Worm (Caenorhabditis elegans) whole organism, dauer: Measurements from ENCODE around the gene F26G1.11.

Experiments used
- unc-62 ChIP-seq: sonication (generic microtip); optimal IDR thresholded peaks from 2 replicates; lab custom pipeline; 2017; ENCODE audit warnings: missing biosample characterization, missing genetic modification reagents, missing genetic modification characterization

Gene F26G1.11

DNA sequence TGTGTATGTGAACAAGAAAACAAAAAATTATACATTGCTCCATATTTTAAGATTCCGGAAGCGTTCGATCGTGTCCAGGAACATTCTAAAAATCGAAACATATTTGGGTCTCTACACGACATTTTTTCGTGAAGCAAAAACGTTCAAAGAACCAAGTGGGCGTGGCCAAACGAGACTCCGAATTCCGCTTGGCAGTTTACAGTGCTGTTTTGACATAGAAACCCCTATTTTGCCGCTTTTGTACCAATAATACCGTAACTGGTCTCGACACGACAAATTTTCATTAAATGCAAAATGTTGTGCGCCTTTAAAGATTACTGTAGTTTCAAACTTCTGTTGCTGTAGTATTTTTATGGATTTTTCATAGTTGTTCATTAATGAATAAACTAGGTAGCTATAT is 21.3 kb upstream of the F26G1.11 start:
- no peak for TF ChIP-seq unc-62 (GFP tag; lab: Kevin White, UChicago)

DNA sequence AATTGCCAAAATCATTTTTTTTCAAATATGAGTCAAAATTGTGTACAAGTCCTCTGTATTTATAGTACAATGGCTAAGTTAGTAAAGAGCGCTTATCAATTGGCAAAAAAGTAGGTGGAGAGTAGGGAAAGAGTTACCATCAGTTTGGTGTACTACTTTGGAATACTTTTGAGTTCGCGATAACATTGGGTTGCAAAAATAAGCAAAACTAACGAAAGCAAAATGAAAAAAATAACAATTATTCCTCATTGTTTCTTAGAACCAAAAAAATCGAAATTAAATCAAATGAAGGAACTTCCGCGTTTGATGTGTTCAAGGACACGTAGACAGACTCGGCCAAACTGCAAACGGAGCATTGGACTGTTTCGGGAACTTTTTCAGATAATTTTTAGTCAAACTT is 20.2 kb upstream of the F26G1.11 start, which contains the start of gene C27D9.2:
C27D9.2 (minus strand) TSS at position 101 of the 400 bp plus-strand sequence.
- no peak for TF ChIP-seq unc-62 (GFP tag; lab: Kevin White, UChicago)

DNA sequence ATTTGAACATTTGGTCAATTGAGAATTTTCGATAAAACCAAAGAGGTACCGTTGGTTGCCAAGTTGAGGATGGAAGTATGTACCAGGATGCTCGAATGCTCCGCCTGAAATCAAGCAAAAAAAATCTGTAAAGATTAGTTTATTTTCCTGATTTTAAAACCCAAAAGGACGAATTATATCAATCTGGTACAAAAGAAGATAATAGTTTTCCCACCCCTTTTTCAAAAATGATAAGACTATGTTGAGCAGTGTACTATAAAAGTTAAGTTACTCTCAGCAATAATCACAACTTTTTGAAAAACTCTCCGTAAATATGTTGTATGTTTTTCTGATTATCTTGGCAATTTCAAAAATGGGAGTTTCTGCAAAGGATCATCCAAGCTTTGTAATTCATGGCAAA is 18.5 kb upstream of the F26G1.11 start, which contains the start of gene F26G1.3:
F26G1.3 (plus strand) TSS at position 301 of the 400 bp plus-strand sequence.
- TF ChIP-seq unc-62 (GFP tag; lab: Kevin White, UChicago) = no peak

DNA sequence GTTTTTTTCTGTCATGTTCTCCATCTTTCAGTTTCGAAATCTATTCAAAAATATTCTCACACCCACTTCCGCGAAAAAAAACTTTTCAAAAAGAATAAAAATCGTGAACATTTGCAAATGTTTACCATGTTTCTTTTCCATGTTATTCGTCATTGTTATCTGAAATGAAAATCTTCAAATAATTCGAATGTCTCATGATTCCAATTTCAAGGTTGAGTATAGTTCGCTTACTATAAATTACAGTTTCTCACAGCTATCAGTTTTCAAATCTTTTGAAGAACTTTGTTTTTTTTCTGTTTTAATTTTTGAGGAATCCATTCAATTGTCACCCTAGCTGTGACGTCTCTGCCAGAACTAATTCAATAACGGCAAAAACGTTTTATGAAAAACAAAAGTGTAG is 17.1 kb upstream of the F26G1.11 start:
- TF ChIP-seq unc-62 (GFP tag; lab: Kevin White, UChicago) = no peak

DNA sequence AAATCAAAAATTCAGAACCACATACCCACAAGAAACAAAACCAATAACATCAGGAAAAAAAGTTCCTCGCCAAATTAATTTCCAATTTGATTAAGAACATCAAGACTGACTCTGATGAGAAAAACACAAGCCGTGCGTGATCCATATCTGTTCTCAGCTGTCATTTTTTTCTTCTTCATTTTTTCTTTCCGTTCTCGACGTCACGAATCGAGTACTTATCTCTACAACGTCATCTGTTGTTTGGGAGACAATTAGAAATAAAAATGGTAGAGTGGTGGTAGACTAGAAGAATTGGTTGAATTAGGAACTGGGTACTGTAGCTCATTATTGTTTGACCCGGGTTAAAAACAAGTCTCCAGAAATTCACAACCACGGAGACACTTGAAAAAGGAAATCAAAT is 15.9 kb upstream of the F26G1.11 start:
- TF ChIP-seq unc-62 (GFP tag; lab: Kevin White, UChicago) = no peak

DNA sequence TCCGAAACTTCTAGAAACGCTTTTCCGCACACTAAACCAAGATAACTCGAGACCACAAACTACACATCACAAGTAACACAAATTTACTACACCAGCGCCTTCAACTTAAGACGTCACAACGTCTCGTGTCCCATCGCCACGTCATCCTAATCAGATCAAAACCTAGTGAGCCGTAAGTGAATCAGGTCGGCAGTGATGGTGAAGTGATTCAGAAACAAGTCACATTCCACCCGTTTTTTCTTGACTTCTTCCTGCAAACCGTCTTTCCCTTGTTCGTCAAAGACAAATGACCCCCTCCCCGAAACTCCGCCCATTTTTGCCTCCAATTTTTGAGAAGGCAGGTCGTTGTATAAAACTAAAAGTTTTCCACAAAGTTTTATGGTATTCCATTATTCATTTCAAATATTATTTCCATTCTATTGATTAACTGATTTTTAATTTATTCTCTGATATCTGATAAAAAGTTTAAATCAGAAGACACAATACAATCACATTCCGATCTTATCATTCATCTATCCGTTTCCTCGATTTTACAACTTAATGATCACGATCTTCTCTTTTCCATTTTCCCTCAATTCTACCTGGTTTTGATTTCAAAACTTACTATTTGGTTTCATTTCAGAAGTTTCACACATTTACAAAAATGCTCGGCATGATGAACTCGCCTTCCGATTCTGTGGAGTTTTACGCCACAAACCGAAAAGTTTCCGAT is 14.2 kb upstream of the F26G1.11 start, which contains the start of gene F26G1.2:
F26G1.2 (plus strand) TSS at position 508 of the 712 bp plus-strand sequence.
- no peak for TF ChIP-seq unc-62 (GFP tag; lab: Kevin White, UChicago)

DNA sequence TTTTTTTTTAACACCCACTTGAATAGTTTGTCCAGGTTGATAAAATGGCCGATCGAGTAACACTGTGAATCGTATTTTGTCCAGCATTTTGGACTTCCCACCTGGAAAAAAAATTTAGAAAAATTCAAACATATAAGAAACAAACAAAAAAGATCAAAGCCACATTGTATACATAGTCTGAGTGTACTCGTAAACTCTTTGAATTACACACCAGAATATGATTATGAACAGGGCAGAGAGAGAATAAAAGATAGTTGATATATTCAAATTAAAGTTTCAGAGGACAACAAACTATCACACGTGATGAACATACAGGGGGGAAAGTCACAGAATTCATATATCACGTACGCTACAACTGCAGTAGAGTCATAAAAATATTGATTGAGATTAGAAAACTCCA is 10.7 kb upstream of the F26G1.11 start, which contains the start of gene ttm-2:
ttm-2 (minus strand) TSS at position 101 of the 400 bp plus-strand sequence.
- TF ChIP-seq unc-62 (GFP tag; lab: Kevin White, UChicago) = no peak

DNA sequence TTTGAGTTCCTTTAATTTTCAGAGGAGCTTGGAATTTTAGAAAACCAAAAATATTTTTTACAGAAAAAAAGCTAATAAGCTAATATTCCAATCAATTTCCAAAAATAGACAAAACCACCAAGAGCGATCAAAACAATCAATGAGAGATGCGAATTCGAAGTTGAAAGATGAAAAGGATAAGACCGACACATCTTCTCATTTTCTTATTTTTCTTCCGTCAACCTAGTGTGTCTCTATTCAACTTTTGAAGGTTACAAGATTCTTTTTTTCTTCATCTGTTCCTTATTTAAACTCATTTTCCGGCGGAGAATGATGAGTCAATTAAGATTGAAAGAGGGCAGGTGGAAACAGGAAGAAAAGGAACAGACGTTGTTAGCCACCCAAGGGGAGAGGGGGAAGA is 9.3 kb upstream of the F26G1.11 start:
- TF ChIP-seq unc-62 (GFP tag; lab: Kevin White, UChicago) = no peak

DNA sequence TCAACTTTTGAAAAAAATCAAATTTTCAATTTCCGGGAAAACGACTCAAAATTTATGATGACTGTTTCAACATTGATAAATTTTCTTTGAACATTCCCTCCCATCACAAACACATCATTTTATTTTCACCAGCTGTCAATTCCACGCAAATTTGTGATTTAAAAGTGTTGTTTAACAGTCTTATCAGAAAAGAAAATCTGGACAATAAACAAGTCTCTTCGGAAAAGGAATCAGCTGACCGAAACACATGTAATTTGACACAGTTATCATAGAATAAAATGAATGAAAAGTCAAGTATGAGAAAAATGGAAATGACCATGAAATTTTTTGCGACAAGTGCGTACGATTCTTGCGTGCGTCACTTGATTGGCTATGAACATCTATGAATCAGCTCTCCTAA is 7.8 kb upstream of the F26G1.11 start:
- TF ChIP-seq unc-62 (GFP tag; lab: Kevin White, UChicago) = no peak

DNA sequence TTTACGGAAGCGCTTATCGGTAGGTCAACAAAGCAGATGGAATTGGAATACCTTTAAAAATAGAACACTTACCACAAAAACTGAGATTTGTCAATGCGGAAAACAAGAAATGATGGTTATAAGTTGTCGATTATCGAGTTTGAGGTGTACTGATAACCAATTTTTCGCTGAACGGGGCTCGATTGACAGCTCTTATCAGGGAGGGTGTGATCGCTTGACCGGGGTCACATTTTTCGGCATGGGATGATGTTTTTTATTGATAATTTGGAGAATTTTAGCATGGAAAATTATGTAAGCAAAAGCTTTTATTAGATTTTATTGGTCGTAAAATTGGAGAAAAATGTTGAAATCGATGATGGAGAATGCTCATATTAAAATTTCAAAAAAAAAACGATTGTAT is 7.1 kb upstream of the F26G1.11 start:
- no peak for TF ChIP-seq unc-62 (GFP tag; lab: Kevin White, UChicago)

DNA sequence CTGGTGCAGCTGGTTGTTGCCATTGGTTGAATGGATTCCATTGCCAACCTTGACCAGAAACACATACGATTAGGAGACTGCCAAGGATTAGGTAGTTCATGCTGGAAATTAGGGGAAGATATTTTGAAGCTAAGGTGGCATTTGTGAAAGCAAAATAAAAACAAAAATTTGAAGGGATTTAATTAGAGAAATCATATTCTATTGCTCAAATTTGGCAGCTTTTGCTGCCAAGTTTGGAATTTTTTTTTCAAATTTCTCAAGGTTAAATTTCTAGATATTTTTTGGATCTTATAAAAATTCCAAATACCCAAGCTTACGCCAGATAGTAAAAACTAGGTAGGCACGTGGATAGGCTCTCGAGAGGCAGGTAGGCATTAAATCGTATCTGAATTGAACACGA is 5.7 kb upstream of the F26G1.11 start, which contains the start of gene F26G1.5:
F26G1.5 (minus strand) TSS at position 101 of the 400 bp plus-strand sequence.
- TF ChIP-seq unc-62 (GFP tag; lab: Kevin White, UChicago) = no peak

DNA sequence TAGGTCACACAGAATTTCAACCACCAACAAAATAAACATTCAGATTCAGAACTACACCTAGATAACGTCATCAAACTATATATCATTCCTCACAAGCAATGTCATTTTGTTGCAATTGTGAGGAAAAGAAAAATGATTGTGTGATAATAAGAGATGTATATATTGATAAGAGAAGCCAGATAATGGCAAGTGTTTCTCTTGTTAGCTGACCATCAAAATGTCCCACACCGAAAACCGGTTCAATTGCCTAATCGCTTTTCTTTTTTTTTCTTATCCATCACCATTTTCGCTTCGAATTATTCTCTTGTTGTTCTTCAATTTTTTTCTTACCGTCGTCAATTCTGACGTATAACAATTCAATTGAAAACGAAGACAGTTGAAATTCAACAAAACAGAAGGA is 4.5 kb upstream of the F26G1.11 start:
- no peak for TF ChIP-seq unc-62 (GFP tag; lab: Kevin White, UChicago)

DNA sequence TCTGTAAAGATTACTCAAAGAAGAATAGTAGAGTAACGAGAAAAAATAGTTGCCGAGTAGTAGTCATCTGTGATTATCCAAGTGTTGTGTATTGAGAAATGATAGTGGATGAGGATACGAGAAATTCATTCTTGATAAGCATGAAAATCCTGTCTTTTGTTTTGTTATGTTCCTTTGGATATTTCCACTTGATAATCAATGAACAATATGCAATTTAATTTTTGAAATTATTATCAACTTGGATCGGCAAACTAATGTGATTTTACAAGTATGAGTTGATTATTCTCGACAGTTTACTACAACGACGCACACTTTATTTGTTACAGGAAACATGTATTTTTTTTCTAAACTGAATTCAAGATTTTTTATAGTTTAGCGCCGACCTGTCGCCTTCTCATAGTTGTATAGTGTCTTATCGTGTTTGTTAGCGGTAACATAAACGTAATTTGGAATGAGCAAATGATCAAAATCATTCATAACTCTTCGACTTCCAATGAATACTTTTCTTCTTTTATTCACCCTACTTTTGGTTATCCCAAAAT is 3.0 kb upstream of the F26G1.11 start, which contains the start of the genes F26G1.9 and F26G1.10:
F26G1.9 (minus strand) TSS at position 101 of the 542 bp plus-strand sequence.
F26G1.10 (plus strand) TSS at position 492 of the 542 bp plus-strand sequence.
- no peak for TF ChIP-seq unc-62 (GFP tag; lab: Kevin White, UChicago)

DNA sequence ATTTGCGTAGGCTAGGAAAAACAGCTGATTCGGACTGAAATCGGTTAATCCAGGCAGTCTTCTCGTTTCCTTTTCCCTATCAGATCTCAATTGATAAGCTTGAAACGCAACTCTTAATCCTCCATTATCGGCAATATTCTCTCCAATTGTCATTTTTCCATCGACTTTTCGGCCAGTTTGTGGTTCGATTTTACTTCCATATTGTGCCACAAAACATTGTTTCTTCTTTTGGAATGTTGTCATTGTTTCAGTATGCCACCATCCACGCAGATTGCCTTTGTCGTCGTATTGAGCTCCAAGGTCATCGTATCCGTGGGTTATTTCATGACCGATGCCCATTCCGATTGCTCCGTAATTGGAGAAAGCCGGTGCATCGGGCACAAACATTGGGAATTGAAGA is 1.1 kb upstream of the F26G1.11 start:
- no peak for TF ChIP-seq unc-62 (GFP tag; lab: Kevin White, UChicago)

DNA sequence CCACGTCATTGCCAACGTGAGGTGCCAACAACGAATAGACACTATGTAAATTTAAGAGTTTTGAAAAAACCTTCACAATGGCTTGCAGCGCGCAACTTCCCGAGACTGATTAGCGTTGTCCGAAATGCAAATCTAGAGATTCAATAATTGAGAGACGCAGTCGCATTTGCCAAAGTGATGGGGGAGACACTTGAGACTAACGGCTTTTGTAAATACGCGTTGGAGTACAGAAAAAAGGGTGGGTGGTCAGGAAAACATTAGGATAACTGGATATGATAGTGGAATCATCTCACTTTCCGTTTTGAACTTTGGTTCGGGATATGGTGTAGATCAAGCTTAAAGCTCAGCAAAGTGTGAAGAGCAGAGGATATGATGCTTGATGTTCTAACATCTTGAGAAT is 2.8 kb downstream of the F26G1.11 start:
- no peak for TF ChIP-seq unc-62 (GFP tag; lab: Kevin White, UChicago)

DNA sequence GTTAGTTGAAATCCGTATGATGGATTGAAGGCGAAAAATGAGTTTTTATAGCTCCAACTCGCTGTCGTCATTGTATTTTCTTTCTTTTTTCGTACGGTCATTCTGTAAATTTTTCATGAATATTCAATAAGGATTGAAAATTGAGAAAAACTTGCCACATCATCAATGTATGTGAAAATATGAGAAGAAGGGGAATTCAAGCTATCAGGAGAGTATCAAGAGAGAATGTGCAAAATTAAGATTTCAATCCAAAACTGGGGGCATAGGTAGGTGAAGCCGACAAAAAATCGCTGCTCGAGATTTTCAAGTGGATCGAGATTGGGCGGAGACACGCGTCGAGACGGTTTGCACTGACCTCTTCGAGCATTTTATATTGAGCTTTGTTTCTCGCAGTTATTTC is 7.5 kb downstream of the F26G1.11 start, which contains the start of gene nep-12:
nep-12 (minus strand) TSS at position 101 of the 400 bp plus-strand sequence.
- no peak for TF ChIP-seq unc-62 (GFP tag; lab: Kevin White, UChicago)
